ENCODE assay signal across 3 worm cellular contexts in the genomic region with DNA sequence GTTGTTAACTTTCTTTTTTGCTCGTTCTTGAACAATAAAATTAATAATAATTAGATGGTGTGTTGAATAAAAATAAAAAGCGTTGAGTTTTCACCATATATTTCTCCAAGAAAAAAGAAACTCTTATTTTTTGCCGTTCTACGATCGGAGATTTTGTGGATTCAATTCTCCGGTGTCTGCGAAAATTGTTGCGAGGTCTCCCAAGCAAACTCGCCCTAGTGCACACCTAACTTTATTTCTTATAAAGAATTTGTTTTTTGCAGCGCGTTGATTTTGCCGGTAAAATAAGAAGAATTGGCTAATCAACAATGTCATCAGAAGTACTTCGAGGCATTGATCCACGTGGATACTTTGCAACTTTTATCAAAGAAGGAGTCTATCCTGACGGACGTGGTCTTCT.
TF ChIP-seq lines count a peak whose summit lies in the region.

A gene (plus strand): TSS at position 264 of the 400 bp plus-strand sequence.

TF ChIP-seq in whole organism, L1 larva, 84 proteins besides CTCF, POLR2A, EP300 and RAD21 (continued from another document and continues in another):
- no peak for TF ChIP-seq hlh-17 (GFP tag; optimal IDR thresholded peaks at IDR 0.05; lab: Kevin White, UChicago; ENCODE audit: borderline replicate concordance)
- peak; percentile 37 for TF ChIP-seq swsn-7 (tag; optimal IDR thresholded peaks at IDR 0.05; lab: Kevin White, UChicago)
- no peak for TF ChIP-seq fkh-4 (tag; optimal IDR thresholded peaks at IDR 0.05; lab: Kevin White, UChicago; ENCODE audit: borderline replicate concordance)
- peak; percentile 65 for TF ChIP-seq C16A3.4 (tag; optimal IDR thresholded peaks at IDR 0.05; lab: Kevin White, UChicago)
- TF ChIP-seq F16B12.6 (tag; optimal IDR thresholded peaks at IDR 0.05; lab: Kevin White, UChicago): peak; percentile 24
- peak; percentile 6 for TF ChIP-seq skn-1 (tag; optimal IDR thresholded peaks at IDR 0.05; lab: Kevin White, UChicago)
- TF ChIP-seq sup-37 (GFP tag; optimal IDR thresholded peaks at IDR 0.05; lab: Kevin White, UChicago): no peak
- TF ChIP-seq hlh-4 (tag; optimal IDR thresholded peaks at IDR 0.05; lab: Kevin White, UChicago): no peak
- no peak for TF ChIP-seq nhr-237 (tag; optimal IDR thresholded peaks at IDR 0.05; lab: Kevin White, UChicago)
- no peak for TF ChIP-seq grh-1 (GFP tag; IDR thresholded peaks at IDR 0.05; lab: Robert Waterston, UW)
- TF ChIP-seq ceh-82 (tag; optimal IDR thresholded peaks at IDR 0.05; lab: Kevin White, UChicago): peak in 2 of 3 experiments; percentile 33 to 71
- TF ChIP-seq lin-13 (GFP tag; optimal IDR thresholded peaks at IDR 0.05; lab: Kevin White, UChicago): peak; percentile 63
- TF ChIP-seq lin-39 (tag; optimal IDR thresholded peaks at IDR 0.05; lab: Kevin White, UChicago): no peak
- TF ChIP-seq egl-27 (tag; optimal IDR thresholded peaks at IDR 0.05; lab: Kevin White, UChicago): no peak
- TF ChIP-seq unc-30 (tag; optimal IDR thresholded peaks at IDR 0.05; lab: Kevin White, UChicago): no peak
- TF ChIP-seq ceh-90 (tag; optimal IDR thresholded peaks at IDR 0.05; lab: Kevin White, UChicago): no peak
- TF ChIP-seq fkh-10 (GFP tag; optimal IDR thresholded peaks at IDR 0.05; lab: Kevin White, UChicago): no peak
- no peak for TF ChIP-seq ceh-8 (GFP tag; optimal IDR thresholded peaks at IDR 0.05; lab: Kevin White, UChicago)
- no peak; the same call in 1 of the 2 replicates for TF ChIP-seq isw-1 (GFP tag; IDR thresholded peaks at IDR 0.05; lab: Robert Waterston, UW)
- TF ChIP-seq mdl-1 (tag; optimal IDR thresholded peaks at IDR 0.05; lab: Kevin White, UChicago): no peak
- peak; percentile 58 for TF ChIP-seq fkh-8 (tag; optimal IDR thresholded peaks at IDR 0.05; lab: Kevin White, UChicago)
- TF ChIP-seq alr-1 (tag; optimal IDR thresholded peaks at IDR 0.05; lab: Kevin White, UChicago; ENCODE audit: borderline replicate concordance): no peak
- TF ChIP-seq nhr-71 (tag; optimal IDR thresholded peaks at IDR 0.05; lab: Kevin White, UChicago): peak; percentile 69
- no peak for TF ChIP-seq sptf-1 (tag; optimal IDR thresholded peaks at IDR 0.05; lab: Kevin White, UChicago)
- peak; percentile 60 for TF ChIP-seq nhr-47 (tag; optimal IDR thresholded peaks at IDR 0.05; lab: Kevin White, UChicago)
- no peak for TF ChIP-seq zag-1 (tag; optimal IDR thresholded peaks at IDR 0.05; lab: Kevin White, UChicago)
- TF ChIP-seq snpc-4 (tag; optimal IDR thresholded peaks at IDR 0.05; lab: Kevin White, UChicago): peak; percentile 15
- no peak for TF ChIP-seq ets-5 (GFP tag; IDR thresholded peaks at IDR 0.05; lab: Robert Waterston, UW)
- TF ChIP-seq efl-1 (optimal IDR thresholded peaks at IDR 0.05; lab: Kevin White, UChicago): peak; percentile 68 to 76
- peak; percentile 60 to 95 for TF ChIP-seq efl-1 (GFP tag; optimal IDR thresholded peaks at IDR 0.05 in 1 of 2; lab: Kevin White, UChicago)
- peak; percentile 35 for TF ChIP-seq pax-3 (tag; optimal IDR thresholded peaks at IDR 0.05; lab: Kevin White, UChicago)
- TF ChIP-seq unc-130 (tag; optimal IDR thresholded peaks at IDR 0.05; lab: Kevin White, UChicago): peak; percentile 11
- TF ChIP-seq nhr-19 (GFP tag; conservative IDR thresholded peaks at IDR 0.05; lab: Robert Waterston, UW): peak; percentile 45
- TF ChIP-seq ceh-88 (GFP tag; IDR thresholded peaks at IDR 0.05; lab: Robert Waterston, UW): no peak
- no peak for TF ChIP-seq sox-4 (tag; optimal IDR thresholded peaks at IDR 0.05; lab: Kevin White, UChicago)
- TF ChIP-seq aly-2 (tag; optimal IDR thresholded peaks at IDR 0.05; lab: Kevin White, UChicago): no peak
- no peak for TF ChIP-seq C04F5.9 (tag; optimal IDR thresholded peaks at IDR 0.05; lab: Kevin White, UChicago)
- no peak for TF ChIP-seq unc-62 (GFP tag; optimal IDR thresholded peaks at IDR 0.05; lab: Kevin White, UChicago)
- TF ChIP-seq ces-1 (GFP tag; optimal IDR thresholded peaks at IDR 0.05; lab: Kevin White, UChicago): no peak
- TF ChIP-seq fos-1 (tag; optimal IDR thresholded peaks at IDR 0.05; lab: Kevin White, UChicago): peak; percentile 22
- TF ChIP-seq ama-1 (optimal IDR thresholded peaks at IDR 0.05; lab: Kevin White, UChicago): no peak
- no peak for TF ChIP-seq tlp-1 (tag; optimal IDR thresholded peaks at IDR 0.05; lab: Kevin White, UChicago)
- peak; percentile 55 for TF ChIP-seq lin-14 (GFP tag; optimal IDR thresholded peaks at IDR 0.05; lab: Kevin White, UChicago)

TF ChIP-seq in whole organism, L3 larva, 47 proteins besides CTCF, POLR2A, EP300 and RAD21 (continued from another document):
- no peak for TF ChIP-seq fos-1 (tag; optimal IDR thresholded peaks at IDR 0.05; lab: Kevin White, UChicago)
- TF ChIP-seq ceh-9 (tag; optimal IDR thresholded peaks at IDR 0.05; lab: Kevin White, UChicago): no peak
- no peak for TF ChIP-seq elt-1 (tag; optimal IDR thresholded peaks at IDR 0.05; lab: Kevin White, UChicago)
- peak; percentile 80 for TF ChIP-seq pha-4 (tag; optimal IDR thresholded peaks at IDR 0.05; lab: Kevin White, UChicago)
- no peak for TF ChIP-seq elt-3 (tag; optimal IDR thresholded peaks at IDR 0.05; lab: Kevin White, UChicago)
- TF ChIP-seq zag-1 (tag; optimal IDR thresholded peaks at IDR 0.05; lab: Kevin White, UChicago): no peak
- peak; percentile 40 for TF ChIP-seq nhr-25 (tag; optimal IDR thresholded peaks at IDR 0.05; lab: Kevin White, UChicago)
- TF ChIP-seq nhr-76 (tag; optimal IDR thresholded peaks at IDR 0.05; lab: Kevin White, UChicago): no peak
- TF ChIP-seq hmg-11 (tag; optimal IDR thresholded peaks at IDR 0.05; lab: Kevin White, UChicago): no peak
- TF ChIP-seq nhr-237 (tag; optimal IDR thresholded peaks at IDR 0.05; lab: Kevin White, UChicago): no peak
- TF ChIP-seq nhr-23 (tag; optimal IDR thresholded peaks at IDR 0.05; lab: Kevin White, UChicago): peak; percentile 50
- TF ChIP-seq lin-39 (tag; optimal IDR thresholded peaks at IDR 0.05; lab: Kevin White, UChicago): no peak
- TF ChIP-seq ztf-11 (tag; optimal IDR thresholded peaks at IDR 0.05; lab: Kevin White, UChicago): no peak
- TF ChIP-seq eor-1 (tag; optimal IDR thresholded peaks at IDR 0.05; lab: Kevin White, UChicago): no peak
- no peak for TF ChIP-seq ceh-16 (tag; optimal IDR thresholded peaks at IDR 0.05; lab: Kevin White, UChicago)
- no peak for TF ChIP-seq daf-12 (tag; optimal IDR thresholded peaks at IDR 0.05; lab: Kevin White, UChicago)
- no peak for TF ChIP-seq egl-27 (tag; optimal IDR thresholded peaks at IDR 0.05; lab: Kevin White, UChicago)
- no peak for TF ChIP-seq ZK546.5 (tag; optimal IDR thresholded peaks at IDR 0.05; lab: Kevin White, UChicago)
- TF ChIP-seq fkh-2 (tag; optimal IDR thresholded peaks at IDR 0.05; lab: Kevin White, UChicago): no peak
- TF ChIP-seq pqm-1 (tag; optimal IDR thresholded peaks at IDR 0.05; lab: Kevin White, UChicago): peak; percentile 49
- TF ChIP-seq nhr-28 (tag; optimal IDR thresholded peaks at IDR 0.05; lab: Kevin White, UChicago): no peak
- TF ChIP-seq nhr-77 (tag; optimal IDR thresholded peaks at IDR 0.05; lab: Kevin White, UChicago): no peak
- TF ChIP-seq lsy-12 (tag; optimal IDR thresholded peaks at IDR 0.05; lab: Kevin White, UChicago): no peak
- TF ChIP-seq nhr-43 (tag; optimal IDR thresholded peaks at IDR 0.05; lab: Kevin White, UChicago; ENCODE audit: poor library complexity, severe bottlenecking): peak; percentile 54
- no peak for TF ChIP-seq nhr-67 (tag; optimal IDR thresholded peaks at IDR 0.05; lab: Kevin White, UChicago)
- no peak for TF ChIP-seq nhr-11 (tag; optimal IDR thresholded peaks at IDR 0.05; lab: Kevin White, UChicago)
- no peak for TF ChIP-seq unc-62 (GFP tag; optimal IDR thresholded peaks at IDR 0.05; lab: Kevin White, UChicago)
- no peak for TF ChIP-seq ceh-82 (tag; optimal IDR thresholded peaks at IDR 0.05; lab: Kevin White, UChicago)

TF ChIP-seq in whole organism, young adult, 124 proteins besides CTCF, POLR2A, EP300 and RAD21 (continued from another document):
- TF ChIP-seq F55B11.4 (tag; optimal IDR thresholded peaks at IDR 0.05; lab: Kevin White, UChicago; ENCODE audit: borderline replicate concordance, insufficient read depth) (no peak), ZK185.1 (tag; optimal IDR thresholded peaks at IDR 0.05; lab: Kevin White, UChicago; ENCODE audit: poor library complexity, severe bottlenecking) (peak; percentile 48), mes-4 (tag; optimal IDR thresholded peaks at IDR 0.05; lab: Kevin White, UChicago) (no peak), Y67H2A.10 (GFP tag; conservative IDR thresholded peaks at IDR 0.05; lab: Robert Waterston, UW) (no peak), T26A5.8 (tag; optimal IDR thresholded peaks at IDR 0.05; lab: Kevin White, UChicago) (no peak), ceh-27 (GFP tag; optimal IDR thresholded peaks at IDR 0.05; lab: Kevin White, UChicago) (peak; percentile 60), F57A8.1 (GFP tag; optimal IDR thresholded peaks at IDR 0.05; lab: Kevin White, UChicago) (no peak), F52B5.7 (tag; optimal IDR thresholded peaks at IDR 0.05; lab: Kevin White, UChicago) (no peak), madf-6 (GFP tag; IDR thresholded peaks at IDR 0.05; lab: Robert Waterston, UW) (0 out of 2 replicates have a peak, but pooled peaks have one; percentile 16), ztf-6 (GFP tag; IDR thresholded peaks at IDR 0.05; lab: Robert Waterston, UW) (no peak), madf-8 (GFP tag; conservative IDR thresholded peaks at IDR 0.05; lab: Robert Waterston, UW) (peak; percentile 36; the same call in 1 of the 2 replicates), cebp-2 (GFP tag; IDR thresholded peaks at IDR 0.05; lab: Robert Waterston, UW) (no peak), F33H1.4 (GFP tag; IDR thresholded peaks at IDR 0.05; lab: Robert Waterston, UW) (peak; percentile 21; the same call in 1 of the 2 replicates), pbrm-1 (GFP tag; IDR thresholded peaks at IDR 0.05; lab: Robert Waterston, UW) (no peak), mxl-1 (tag; optimal IDR thresholded peaks at IDR 0.05; lab: Kevin White, UChicago) (no peak), unc-62 (GFP tag; optimal IDR thresholded peaks at IDR 0.05; lab: Kevin White, UChicago) (no peak), dox-1 (GFP tag; IDR thresholded peaks at IDR 0.05; lab: Robert Waterston, UW) (peak; percentile 57), him-1 (tag; optimal IDR thresholded peaks at IDR 0.05; lab: Kevin White, UChicago) (peak; percentile 12), Y53G8AR.9 (GFP tag; conservative IDR thresholded peaks at IDR 0.05; lab: Robert Waterston, UW) (no peak), lag-1 (GFP tag; IDR thresholded peaks at IDR 0.05; lab: Robert Waterston, UW) (no peak), K12H6.12 (tag; optimal IDR thresholded peaks at IDR 0.05; lab: Kevin White, UChicago) (peak; percentile 32), tlf-1 (GFP tag; optimal IDR thresholded peaks at IDR 0.05; lab: Kevin White, UChicago) (no peak), madf-3 (GFP tag; IDR thresholded peaks at IDR 0.05; lab: Robert Waterston, UW) (0 out of 2 replicates have a peak, but pooled peaks have one; percentile 15), F39B2.1 (GFP tag; IDR thresholded peaks at IDR 0.05; lab: Robert Waterston, UW) (no peak), xnd-1 (tag; optimal IDR thresholded peaks at IDR 0.05; lab: Kevin White, UChicago) (no peak), unc-130 (GFP tag; optimal IDR thresholded peaks at IDR 0.05; lab: Kevin White, UChicago) (peak; percentile 71), cebp-1 (GFP tag; IDR thresholded peaks at IDR 0.05; lab: Robert Waterston, UW) (0 out of 2 replicates have a peak, but pooled peaks have one; percentile 14), cebp-1 (tag; optimal IDR thresholded peaks at IDR 0.05; lab: Kevin White, UChicago) (no peak), rec-8 (tag; optimal IDR thresholded peaks at IDR 0.05; lab: Kevin White, UChicago) (peak in 1 of 2 experiments; percentile 39), nhr-80 (tag; optimal IDR thresholded peaks at IDR 0.05; lab: Kevin White, UChicago) (peak; percentile 54), hmg-20 (GFP tag; IDR thresholded peaks at IDR 0.05; lab: Robert Waterston, UW) (no peak), ccch-3 (GFP tag; optimal IDR thresholded peaks at IDR 0.05; lab: Kevin White, UChicago) (no peak), lin-40 (tag; optimal IDR thresholded peaks at IDR 0.05; lab: Kevin White, UChicago) (no peak), rpc-1 (optimal IDR thresholded peaks at IDR 0.05; lab: Kevin White, UChicago) (no peak), rpc-1 (tag; optimal IDR thresholded peaks at IDR 0.05; lab: Kevin White, UChicago) (no peak), mcd-1 (GFP tag; IDR thresholded peaks at IDR 0.05; lab: Robert Waterston, UW) (peak; percentile 92), ets-4 (GFP tag; optimal IDR thresholded peaks at IDR 0.05; lab: Kevin White, UChicago) (no peak), lsl-1 (GFP tag; optimal IDR thresholded peaks at IDR 0.05; lab: Kevin White, UChicago) (peak; percentile 34), fkh-3 (tag; optimal IDR thresholded peaks at IDR 0.05; lab: Kevin White, UChicago) (no peak), Y79H2A.3 (GFP tag; conservative IDR thresholded peaks at IDR 0.05; lab: Robert Waterston, UW) (no peak), lsy-27 (tag; optimal IDR thresholded peaks at IDR 0.05; lab: Kevin White, UChicago; ENCODE audit: borderline replicate concordance, insufficient read depth) (no peak), nhr-179 (tag; optimal IDR thresholded peaks at IDR 0.05; lab: Kevin White, UChicago) (no peak), tbp1 (GFP tag; optimal IDR thresholded peaks at IDR 0.05; lab: Kevin White, UChicago) (peak; percentile 55), die-1 (tag; optimal IDR thresholded peaks at IDR 0.05; lab: Kevin White, UChicago) (peak; percentile 19), egl-18 (GFP tag; IDR thresholded peaks at IDR 0.05; lab: Robert Waterston, UW) (no peak), attf-6 (GFP tag; IDR thresholded peaks at IDR 0.05; lab: Robert Waterston, UW) (no peak), attf-3 (GFP tag; conservative IDR thresholded peaks at IDR 0.05; lab: Robert Waterston, UW) (peak; percentile 65), hlh-26 (GFP tag; conservative IDR thresholded peaks at IDR 0.05; lab: Robert Waterston, UW) (no peak), C17E4.6 (GFP tag; IDR thresholded peaks at IDR 0.05; lab: Robert Waterston, UW) (no peak), lin-54 (GFP tag; optimal IDR thresholded peaks at IDR 0.05; lab: Kevin White, UChicago) (peak; percentile 40), gei-17 (GFP tag; optimal IDR thresholded peaks at IDR 0.05; lab: Kevin White, UChicago) (no peak), attf-5 (GFP tag; optimal IDR thresholded peaks at IDR 0.05; lab: Kevin White, UChicago) (peak; percentile 87), egl-44 (GFP tag; IDR thresholded peaks at IDR 0.05; lab: Robert Waterston, UW) (0 out of 2 replicates have a peak, but pooled peaks have one; percentile 20), ekl-4 (GFP tag; IDR thresholded peaks at IDR 0.05; lab: Robert Waterston, UW) (no peak), pha-4 (tag; optimal IDR thresholded peaks at IDR 0.05; lab: Kevin White, UChicago) (no peak), nhr-120 (GFP tag; IDR thresholded peaks at IDR 0.05; lab: Robert Waterston, UW) (no peak)
